Fruit fly (Drosophila melanogaster) whole organism, embryonic: ENCODE results near the gene CG5376.

ENCODE experiments used
- Antp ChIP-seq: fragments of 200-800 bp; sonication (Bioruptor generic); optimal IDR thresholded peaks from 3 replicates; lab custom pipeline; 2016; ENCODE audit warnings: missing biosample characterization, missing genetic modification characterization
- Atf6 ChIP-seq: fragments of 200-800 bp; sonication (Bioruptor generic); IDR thresholded peaks from 2 replicates; pipeline ENCODE4 v1.3.6; 2022; ENCODE audit warnings: missing biosample characterization, missing genetic modification characterization
- CG11085 ChIP-seq: fragments of 200-800 bp; sonication (Bioruptor generic); IDR thresholded peaks from 2 replicates; pipeline ENCODE4 v1.3.6; 2022; ENCODE audit warnings: missing biosample characterization, missing genetic modification characterization
- CG11504 ChIP-seq: fragments of 200-800 bp; sonication (Bioruptor generic); optimal IDR thresholded peaks from 3 replicates; lab custom pipeline; 2019; ENCODE audit warnings: missing biosample characterization, mild to moderate bottlenecking, missing genetic modification characterization, moderate library complexity
- CG12104 ChIP-seq: fragments of 200-800 bp; sonication (Bioruptor generic); optimal IDR thresholded peaks from 3 replicates; lab custom pipeline; 2016; ENCODE audit warnings: missing biosample characterization, missing genetic modification characterization
- CG16863 ChIP-seq: fragments of 200-800 bp; sonication (Bioruptor generic); optimal IDR thresholded peaks from 3 replicates; lab custom pipeline; 2016; ENCODE audit warnings: missing biosample characterization, missing genetic modification characterization
- CG17359 ChIP-seq: fragments of 200-800 bp; sonication (Bioruptor generic); optimal IDR thresholded peaks from 3 replicates; lab custom pipeline; 2018; ENCODE audit warnings: missing biosample characterization, mild to moderate bottlenecking, missing genetic modification characterization, moderate library complexity
- CG17802 ChIP-seq: fragments of 200-800 bp; sonication (Bioruptor generic); optimal IDR thresholded peaks from 2 replicates; lab custom pipeline; 2018; ENCODE audit warnings: missing biosample characterization, mild to moderate bottlenecking, missing genetic modification characterization, moderate library complexity
- CG2199 ChIP-seq: fragments of 200-800 bp; sonication (Bioruptor generic); IDR thresholded peaks from 3 replicates; pipeline ENCODE4 v1.3.6; 2022; ENCODE audit warnings: missing biosample characterization, missing genetic modification characterization
- CG2202 ChIP-seq: fragments of 200-800 bp; sonication (Bioruptor generic); optimal IDR thresholded peaks from 2 replicates; lab custom pipeline; 2018; ENCODE audit warnings: missing biosample characterization, mild to moderate bottlenecking, missing genetic modification characterization
- CG2712 ChIP-seq: fragments of 200-800 bp; optimal IDR thresholded peaks from 3 replicates; lab custom pipeline; 2019; ENCODE audit warnings: missing biosample characterization, mild to moderate bottlenecking, missing genetic modification characterization, moderate library complexity
- CG3163 ChIP-seq: fragments of 200-800 bp; sonication (Bioruptor generic); optimal IDR thresholded peaks from 3 replicates; lab custom pipeline; 2016; ENCODE audit warnings: missing biosample characterization, missing genetic modification characterization
- CG3281 ChIP-seq: fragments of 200-800 bp; sonication (Bioruptor generic); optimal IDR thresholded peaks from 3 replicates; lab custom pipeline; 2017; ENCODE audit warnings: missing biosample characterization, mild to moderate bottlenecking, missing genetic modification characterization
- CG3726 ChIP-seq: fragments of 200-800 bp; sonication (Bioruptor generic); IDR thresholded peaks from 3 replicates; pipeline ENCODE4, ENCODE4 v1.3.6; 2022; ENCODE audit warnings: missing biosample characterization, missing genetic modification characterization
- CG4328 ChIP-seq: fragments of 200-800 bp; sonication (Bioruptor generic); optimal IDR thresholded peaks from 3 replicates; lab custom pipeline; 2017; ENCODE audit warnings: missing biosample characterization, missing genetic modification reagents, missing genetic modification characterization
- CG4404 ChIP-seq: fragments of 200-800 bp; sonication (Bioruptor generic); IDR thresholded peaks from 2 replicates; pipeline ENCODE4 v1.3.6; 2022; ENCODE audit warnings: missing biosample characterization, missing genetic modification characterization
- CG4424 ChIP-seq: fragments of 200-800 bp; sonication (Bioruptor generic); optimal IDR thresholded peaks from 3 replicates; lab custom pipeline; 2016; ENCODE audit warnings: missing biosample characterization, missing genetic modification characterization
- CG4820 ChIP-seq: fragments of 200-800 bp; sonication (Bioruptor generic); optimal IDR thresholded peaks from 3 replicates; lab custom pipeline; 2016; ENCODE audit warnings: missing biosample characterization, missing genetic modification characterization
- CG6175 ChIP-seq: fragments of 200-800 bp; sonication (Bioruptor generic); IDR thresholded peaks from 3 replicates; pipeline ENCODE4 v1.3.6; 2022; ENCODE audit warnings: missing biosample characterization, missing genetic modification characterization
- CG6254 ChIP-seq: fragments of 200-800 bp; sonication (Bioruptor generic); optimal IDR thresholded peaks from 3 replicates; lab custom pipeline; 2017; ENCODE audit warnings: mild to moderate bottlenecking, missing biosample characterization, missing genetic modification reagents, missing genetic modification characterization
- CG6272 ChIP-seq: fragments of 200-800 bp; sonication (Bioruptor generic); IDR thresholded peaks from 2 replicates; pipeline ENCODE4 v1.3.6; 2022; ENCODE audit warnings: missing biosample characterization, missing genetic modification characterization
- CG7963 ChIP-seq: fragments of 200-800 bp; sonication (Bioruptor generic); IDR thresholded peaks from 3 replicates; pipeline ENCODE4 v1.3.6; 2022; ENCODE audit warnings: missing biosample characterization, missing genetic modification characterization; ENCODE audit not compliant: partially characterized antibody
- CG8359 ChIP-seq: fragments of 200-800 bp; sonication (Bioruptor generic); optimal IDR thresholded peaks from 2 replicates; lab custom pipeline; 2017; ENCODE audit warnings: missing biosample characterization, mild to moderate bottlenecking, missing genetic modification characterization, borderline replicate concordance
- CG8944 ChIP-seq: fragments of 200-800 bp; sonication (Bioruptor generic); optimal IDR thresholded peaks from 3 replicates; lab custom pipeline; 2016; ENCODE audit warnings: missing biosample characterization, missing genetic modification characterization
- Dfd ChIP-seq, 2 experiments: fragments of >200 bp; optimal IDR thresholded peaks; 2 replicates each; lab custom pipeline; 2017; ENCODE audit warnings: missing biosample characterization in 2 of 2, missing genetic modification characterization in 2 of 2
- Doc3 ChIP-seq: fragments of 200-800 bp; sonication (Bioruptor generic); IDR thresholded peaks from 3 replicates; pipeline ENCODE4 v1.3.6; 2022; ENCODE audit warnings: missing biosample characterization, missing genetic modification characterization; ENCODE audit not compliant: partially characterized antibody
- Eip74EF ChIP-seq, 2 experiments: fragments of 200-800 bp in 1 of 2; fragments of >200 bp in 1 of 2; sonication (Bioruptor generic) in 1 of 2; optimal IDR thresholded peaks; 2 replicates each; lab custom pipeline; 2017 to 2019; ENCODE audit warnings: missing biosample characterization in 2 of 2, missing genetic modification characterization in 2 of 2, mild to moderate bottlenecking in 1 of 2, moderate library complexity in 1 of 2
- Hand ChIP-seq: fragments of 200-800 bp; sonication (Bioruptor generic); optimal IDR thresholded peaks from 2 replicates; lab custom pipeline; 2017; ENCODE audit warnings: mild to moderate bottlenecking, missing biosample characterization, missing genetic modification reagents, missing genetic modification characterization
- Kr ChIP-seq: fragments of 200-800 bp; sonication (Bioruptor generic); optimal IDR thresholded peaks from 2 replicates; lab custom pipeline; 2017; ENCODE audit warnings: missing biosample characterization, mild to moderate bottlenecking, missing genetic modification characterization
- Neu2 ChIP-seq: fragments of 200-800 bp; sonication (Bioruptor generic); optimal IDR thresholded peaks from 3 replicates; lab custom pipeline; 2016; ENCODE audit warnings: missing biosample characterization, missing genetic modification characterization, borderline replicate concordance
- Xbp1 ChIP-seq: fragments of 200-800 bp; sonication (Bioruptor generic); optimal IDR thresholded peaks from 3 replicates; lab custom pipeline; 2016; ENCODE audit warnings: missing biosample characterization, mild to moderate bottlenecking, missing genetic modification characterization
- chn ChIP-seq: fragments of 200-800 bp; sonication (Bioruptor generic); optimal IDR thresholded peaks from 2 replicates; lab custom pipeline; 2016; ENCODE audit warnings: missing biosample characterization, missing genetic modification characterization
- crp ChIP-seq, 2 experiments: fragments of 200-800 bp; sonication (Bioruptor generic); optimal IDR thresholded peaks; 2 replicates in 1 of 2; 3 replicates in 1 of 2; lab custom pipeline; 2017; ENCODE audit warnings: missing biosample characterization in 2 of 2, missing genetic modification characterization in 2 of 2, mild to moderate bottlenecking in 1 of 2, moderate library complexity in 1 of 2
- danr ChIP-seq: fragments of 200-800 bp; sonication (Bioruptor generic); IDR thresholded peaks from 2 replicates; pipeline ENCODE4 v1.3.6; 2022; ENCODE audit warnings: missing biosample characterization, missing genetic modification characterization
- esg ChIP-seq: fragments of 200-800 bp; sonication (Bioruptor generic); conservative IDR thresholded peaks from 2 replicates; pipeline ENCODE4 v1.3.6; 2022; ENCODE audit warnings: missing biosample characterization, missing genetic modification characterization
- eyg ChIP-seq: fragments of 200-800 bp; sonication (Bioruptor generic); optimal IDR thresholded peaks from 3 replicates; lab custom pipeline; 2016; ENCODE audit warnings: missing biosample characterization, missing genetic modification characterization
- fd102C ChIP-seq: fragments of 200-800 bp; sonication (Bioruptor generic); optimal IDR thresholded peaks from 2 replicates; lab custom pipeline; 2018; ENCODE audit warnings: missing biosample characterization, mild to moderate bottlenecking, missing genetic modification characterization, moderate library complexity
- her ChIP-seq: fragments of 200-800 bp; sonication (Bioruptor generic); optimal IDR thresholded peaks from 2 replicates; lab custom pipeline; 2016; ENCODE audit warnings: missing biosample characterization, missing genetic modification characterization
- knrl ChIP-seq: fragments of 200-800 bp; sonication (Bioruptor generic); IDR thresholded peaks from 3 replicates; pipeline ENCODE4 v1.3.6; 2022; ENCODE audit warnings: missing biosample characterization, missing genetic modification characterization; ENCODE audit not compliant: partially characterized antibody
- lov ChIP-seq, 2 experiments: fragments of 200-800 bp in 1 of 2; fragments of >200 bp in 1 of 2; sonication (Bioruptor generic) in 1 of 2; IDR thresholded peaks in 1 of 2; optimal IDR thresholded peaks in 1 of 2; 2 replicates in 1 of 2; 3 replicates in 1 of 2; pipeline versions ENCODE4 v1.3.6 to Lab custom; 2017 to 2022; ENCODE audit warnings: missing biosample characterization in 1 of 2, missing genetic modification characterization in 1 of 2
- nerfin-1 ChIP-seq: fragments of 200-800 bp; sonication (Bioruptor generic); optimal IDR thresholded peaks from 3 replicates; lab custom pipeline; 2019; ENCODE audit warnings: missing biosample characterization, mild to moderate bottlenecking, missing genetic modification characterization, moderate library complexity
- nerfin-2 ChIP-seq: fragments of 200-800 bp; sonication (Bioruptor generic); IDR thresholded peaks from 2 replicates; pipeline ENCODE4 v1.3.6; 2022; ENCODE audit warnings: missing biosample characterization, missing genetic modification characterization; ENCODE audit not compliant: partially characterized antibody
- repo ChIP-seq: fragments of 200-800 bp; sonication (Bioruptor generic); optimal IDR thresholded peaks from 2 replicates; lab custom pipeline; 2016; ENCODE audit warnings: missing biosample characterization, missing genetic modification characterization
- slbo ChIP-seq: fragments of 200-800 bp; sonication (Bioruptor generic); IDR thresholded peaks from 2 replicates; pipeline ENCODE4 v1.3.6; 2022; ENCODE audit warnings: missing biosample characterization, missing genetic modification characterization
- ssp ChIP-seq: fragments of 200-800 bp; sonication (Bioruptor generic); IDR thresholded peaks from 2 replicates; pipeline ENCODE4 v1.3.6; 2022; ENCODE audit warnings: missing biosample characterization, missing genetic modification characterization
- tx ChIP-seq: fragments of 200-800 bp; sonication (Bioruptor generic); optimal IDR thresholded peaks from 2 replicates; lab custom pipeline; 2016; ENCODE audit warnings: missing biosample characterization, missing genetic modification characterization
- wor ChIP-seq: fragments of 200-800 bp; sonication (Bioruptor generic); IDR thresholded peaks from 2 replicates; pipeline ENCODE4 v1.3.6; 2022; ENCODE audit warnings: missing biosample characterization, missing genetic modification characterization
- zen2 ChIP-seq: fragments of 200-800 bp; sonication (Bioruptor generic); IDR thresholded peaks from 3 replicates; pipeline ENCODE4 v1.3.6; 2022; ENCODE audit warnings: missing biosample characterization, missing genetic modification characterization; ENCODE audit not compliant: partially characterized antibody

CG5376 gene

dm6 chr3R:22524344-22525072 is 35.8 kb upstream of the CG5376 start (continued):
- TF ChIP-seq Dfd (GFP tag; optimal IDR thresholded peaks at IDR 0.05; lab: Kevin White, UChicago) (no peak), CG6272 (GFP tag; lab: Robert Waterston, UW) (no peak), Antp (peak; percentile 2), CG6175 (GFP tag; lab: Robert Waterston, UW) (no peak), knrl (GFP tag; lab: Robert Waterston, UW) (no peak), nerfin-2 (GFP tag; lab: Robert Waterston, UW) (no peak), tx (GFP tag; lab: Kevin White, UChicago) (no peak), danr (GFP tag; lab: Robert Waterston, UW) (peak; percentile 35; the same call in 1 of the 2 replicates), CG11085 (GFP tag; lab: Robert Waterston, UW) (no peak), Neu2 (GFP tag; lab: Kevin White, UChicago) (no peak), CG3163 (peak; percentile 4), CG4328 (peak; percentile 64), CG12104 (GFP tag; lab: Kevin White, UChicago) (peak; percentile 14), CG8359 (GFP tag; lab: Kevin White, UChicago) (peak; percentile 25), fd102C (no peak), esg (GFP tag; lab: Robert Waterston, UW) (no peak), CG4404 (GFP tag; lab: Robert Waterston, UW) (no peak), CG7963 (no peak), CG17802 (no peak), CG8944 (GFP tag; lab: Kevin White, UChicago) (no peak), ssp (no peak), slbo (GFP tag; lab: Robert Waterston, UW) (peak; percentile 29), CG6254 (GFP tag; lab: Kevin White, UChicago) (peak; percentile 53), Atf6 (GFP tag; lab: Robert Waterston, UW) (peak; percentile 5; the same call in 1 of the 2 replicates), zen2 (GFP tag; lab: Robert Waterston, UW) (no peak), lov (optimal IDR thresholded peaks at IDR 0.05; lab: Kevin White, UChicago) (no peak), lov (GFP tag; IDR thresholded peaks at IDR 0.05; lab: Robert Waterston, UW) (no peak; the same call in 2 of the 3 replicates), CG2199 (GFP tag; lab: Robert Waterston, UW) (no peak), Kr (GFP tag; lab: Kevin White, UChicago) (no peak), Hand (GFP tag; lab: Kevin White, UChicago) (no peak), Doc3 (GFP tag; lab: Robert Waterston, UW) (no peak), CG16863 (GFP tag; lab: Kevin White, UChicago) (peak; percentile 25), CG4820 (GFP tag; lab: Kevin White, UChicago) (peak; percentile 29), repo (GFP tag; lab: Kevin White, UChicago) (peak; percentile 53), crp (GFP tag; optimal IDR thresholded peaks at IDR 0.05; lab: Kevin White, UChicago) (no peak), CG4424 (GFP tag; lab: Kevin White, UChicago) (peak; percentile 51), CG17359 (tag; lab: Kevin White, UChicago) (peak; percentile 84), Xbp1 (GFP tag; lab: Kevin White, UChicago) (peak; percentile 31), eyg (GFP tag; lab: Kevin White, UChicago) (peak; percentile 70), nerfin-1 (peak; percentile 58), CG2202 (tag; lab: Kevin White, UChicago) (peak; percentile 74), chn (GFP tag; lab: Kevin White, UChicago) (no peak), CG3281 (GFP tag; lab: Kevin White, UChicago) (peak; percentile 38), CG2712 (peak; percentile 38), her (GFP tag; lab: Kevin White, UChicago) (peak; percentile 53), CG3726 (GFP tag; lab: Robert Waterston, UW) (peak; percentile 59; the same call in 1 of the 3 replicates), wor (no peak), Eip74EF (GFP tag; optimal IDR thresholded peaks at IDR 0.05; lab: Kevin White, UChicago) (peak in 1 of 2 experiments; percentile 93), CG11504 (peak; percentile 43)
